Fruit fly (Drosophila melanogaster) whole organism, embryonic: ENCODE measurements around the gene CG42699.

Experiments used
- Atf6 ChIP-seq: fragments of 200-800 bp; sonication (Bioruptor generic); IDR thresholded peaks from 2 replicates; pipeline ENCODE4 v1.3.6; 2022; ENCODE audit warnings: missing biosample characterization, missing genetic modification characterization
- B-H2 ChIP-seq: fragments of 200-800 bp; sonication (Bioruptor generic); optimal IDR thresholded peaks from 2 replicates; lab custom pipeline; 2018; ENCODE audit warnings: missing biosample characterization, mild to moderate bottlenecking, missing genetic modification characterization
- Bdp1 ChIP-seq: fragments of 200-800 bp; sonication (Bioruptor generic); optimal IDR thresholded peaks from 3 replicates; lab custom pipeline; 2016; ENCODE audit warnings: missing biosample characterization, missing genetic modification characterization
- Bgb ChIP-seq: fragments of 200-800 bp; sonication (Bioruptor generic); IDR thresholded peaks from 2 replicates; pipeline ENCODE4 v1.3.6; 2022; ENCODE audit warnings: missing biosample characterization, missing genetic modification characterization; ENCODE audit not compliant: partially characterized antibody
- CG10147 ChIP-seq: fragments of 200-800 bp; sonication (Bioruptor generic); optimal IDR thresholded peaks from 2 replicates; lab custom pipeline; 2019; ENCODE audit warnings: missing biosample characterization, mild to moderate bottlenecking, missing genetic modification characterization, moderate library complexity
- CG1024 ChIP-seq: fragments of 200-800 bp; sonication (Bioruptor generic); IDR thresholded peaks from 2 replicates; pipeline ENCODE4 v1.3.6; 2022; ENCODE audit warnings: missing biosample characterization, missing genetic modification characterization
- CG10274 ChIP-seq: fragments of 200-800 bp; sonication (Bioruptor generic); optimal IDR thresholded peaks from 3 replicates; lab custom pipeline; 2017; ENCODE audit warnings: missing biosample characterization, mild to moderate bottlenecking, missing genetic modification characterization
- CG11398 ChIP-seq: fragments of 200-800 bp; sonication (Bioruptor generic); optimal IDR thresholded peaks from 2 replicates; lab custom pipeline; 2016; ENCODE audit warnings: missing biosample characterization, missing genetic modification characterization
- CG12942 ChIP-seq: fragments of 200-800 bp; sonication (Bioruptor generic); optimal IDR thresholded peaks from 3 replicates; lab custom pipeline; 2016; ENCODE audit warnings: missing biosample characterization, missing genetic modification characterization
- CG13775 ChIP-seq: fragments of 200-800 bp; sonication (Bioruptor generic); optimal IDR thresholded peaks from 3 replicates; lab custom pipeline; 2017; ENCODE audit warnings: missing biosample characterization, mild to moderate bottlenecking, missing genetic modification characterization
- CG15073 ChIP-seq: fragments of 200-800 bp; sonication (Bioruptor generic); optimal IDR thresholded peaks from 2 replicates; lab custom pipeline; 2016; ENCODE audit warnings: missing biosample characterization, missing genetic modification characterization
- CG16863 ChIP-seq: fragments of 200-800 bp; sonication (Bioruptor generic); optimal IDR thresholded peaks from 3 replicates; lab custom pipeline; 2016; ENCODE audit warnings: missing biosample characterization, missing genetic modification characterization
- CG17186 ChIP-seq: fragments of 200-800 bp; sonication (Bioruptor generic); optimal IDR thresholded peaks from 3 replicates; lab custom pipeline; 2017; ENCODE audit warnings: missing biosample characterization, missing genetic modification reagents, missing genetic modification characterization
- CG17912 ChIP-seq: fragments of 200-800 bp; sonication (Bioruptor generic); optimal IDR thresholded peaks from 2 replicates; lab custom pipeline; 2018; ENCODE audit warnings: missing biosample characterization, mild to moderate bottlenecking, missing genetic modification characterization
- CG3838 ChIP-seq: fragments of 200-800 bp; sonication (Bioruptor generic); optimal IDR thresholded peaks from 3 replicates; lab custom pipeline; 2016; ENCODE audit warnings: missing biosample characterization, missing genetic modification characterization
- CG6683 ChIP-seq: fragments of 200-800 bp; sonication (Bioruptor generic); optimal IDR thresholded peaks from 2 replicates; lab custom pipeline; 2017; ENCODE audit warnings: missing biosample characterization, mild to moderate bottlenecking, missing genetic modification characterization, missing genetic modification reagents
- CG6813 ChIP-seq: fragments of 200-800 bp; sonication (Bioruptor generic); optimal IDR thresholded peaks from 2 replicates; lab custom pipeline; 2017; ENCODE audit warnings: missing biosample characterization, missing genetic modification characterization, mild to moderate bottlenecking, moderate library complexity, missing genetic modification reagents
- CG8281 ChIP-seq: fragments of 200-800 bp; sonication (Bioruptor generic); optimal IDR thresholded peaks from 2 replicates; lab custom pipeline; 2018; ENCODE audit warnings: missing biosample characterization, mild to moderate bottlenecking, missing genetic modification characterization, moderate library complexity
- CG8359 ChIP-seq: fragments of 200-800 bp; sonication (Bioruptor generic); optimal IDR thresholded peaks from 2 replicates; lab custom pipeline; 2017; ENCODE audit warnings: missing biosample characterization, mild to moderate bottlenecking, missing genetic modification characterization, borderline replicate concordance
- CG9797 ChIP-seq: fragments of 200-800 bp; sonication (Bioruptor generic); optimal IDR thresholded peaks from 3 replicates; lab custom pipeline; 2018; ENCODE audit warnings: missing biosample characterization, mild to moderate bottlenecking, missing genetic modification characterization
- CG9876 ChIP-seq: fragments of 200-800 bp; sonication (Bioruptor generic); optimal IDR thresholded peaks from 2 replicates; lab custom pipeline; 2016; ENCODE audit warnings: missing biosample characterization, missing genetic modification characterization
- CTCF ChIP-seq: fragments of 200-800 bp; sonication (Bioruptor generic); optimal IDR thresholded peaks from 2 replicates; lab custom pipeline; 2017; ENCODE audit warnings: missing biosample characterization, mild to moderate bottlenecking, missing genetic modification characterization, moderate library complexity
- Dad ChIP-seq: fragments of 200-800 bp; sonication (Bioruptor generic); optimal IDR thresholded peaks from 3 replicates; lab custom pipeline; 2016; ENCODE audit warnings: missing biosample characterization, missing genetic modification characterization
- Deaf1 ChIP-seq: fragments of 200-800 bp; optimal IDR thresholded peaks from 3 replicates; lab custom pipeline; 2019; ENCODE audit warnings: missing biosample characterization, mild to moderate bottlenecking, missing genetic modification characterization, moderate library complexity
- Doc3 ChIP-seq: fragments of 200-800 bp; sonication (Bioruptor generic); IDR thresholded peaks from 3 replicates; pipeline ENCODE4 v1.3.6; 2022; ENCODE audit warnings: missing biosample characterization, missing genetic modification characterization; ENCODE audit not compliant: partially characterized antibody
- Gug ChIP-seq: fragments of 200-800 bp; sonication (Bioruptor generic); IDR thresholded peaks from 4 replicates; pipeline ENCODE4 v1.3.6; 2022; ENCODE audit warnings: missing biosample characterization, missing genetic modification characterization
- HmgD ChIP-seq: fragments of 200-800 bp; sonication (Bioruptor generic); optimal IDR thresholded peaks from 3 replicates; lab custom pipeline; 2016; ENCODE audit warnings: missing biosample characterization, missing genetic modification characterization
- Hmr ChIP-seq: fragments of 200-800 bp; sonication (Bioruptor generic); optimal IDR thresholded peaks from 3 replicates; lab custom pipeline; 2017; ENCODE audit warnings: mild to moderate bottlenecking, missing biosample characterization, missing genetic modification reagents, missing genetic modification characterization
- Myb ChIP-seq: fragments of 200-800 bp; sonication (Bioruptor generic); optimal IDR thresholded peaks from 2 replicates; lab custom pipeline; 2016; ENCODE audit warnings: missing biosample characterization, missing genetic modification characterization
- PHDP ChIP-seq: fragments of 200-800 bp; sonication (Bioruptor generic); optimal IDR thresholded peaks from 3 replicates; lab custom pipeline; 2018; ENCODE audit warnings: missing biosample characterization, mild to moderate bottlenecking, missing genetic modification characterization, moderate library complexity
- Ptx1 ChIP-seq: fragments of 200-800 bp; sonication (Bioruptor generic); IDR thresholded peaks from 2 replicates; pipeline ENCODE4 v1.3.6; 2022; ENCODE audit warnings: missing biosample characterization, missing genetic modification characterization
- Scr ChIP-seq: fragments of 200-800 bp; sonication (Bioruptor generic); IDR thresholded peaks from 2 replicates; pipeline ENCODE4 v1.3.6; 2022; ENCODE audit warnings: missing biosample characterization, missing genetic modification characterization; ENCODE audit not compliant: partially characterized antibody
- Sox100B ChIP-seq: fragments of 200-800 bp; sonication (Bioruptor generic); optimal IDR thresholded peaks from 3 replicates; lab custom pipeline; 2018; ENCODE audit warnings: missing biosample characterization, mild to moderate bottlenecking, missing genetic modification characterization
- Sry-β ChIP-seq: fragments of 200-800 bp; sonication (Bioruptor generic); optimal IDR thresholded peaks from 2 replicates; lab custom pipeline; 2018; ENCODE audit warnings: missing biosample characterization, mild to moderate bottlenecking, missing genetic modification characterization, moderate library complexity
- Stat92E ChIP-seq, 3 experiments: fragments of >200 bp in 2 of 3; fragments of 200-800 bp in 1 of 3; sonication (Bioruptor generic) in 1 of 3; optimal IDR thresholded peaks; 2 replicates each; lab custom pipeline; 2017 to 2019; ENCODE audit warnings: missing biosample characterization in 3 of 3, missing genetic modification characterization in 3 of 3, mild to moderate bottlenecking in 1 of 3, moderate library complexity in 1 of 3
- cad ChIP-seq: fragments of >200 bp; optimal IDR thresholded peaks from 2 replicates; lab custom pipeline; 2017; ENCODE audit warnings: missing biosample characterization, missing genetic modification characterization
- chif ChIP-seq, 2 experiments: fragments of 200-800 bp; sonication (Bioruptor generic); optimal IDR thresholded peaks; 3 replicates each; lab custom pipeline; 2016; ENCODE audit warnings: missing biosample characterization in 2 of 2, missing genetic modification characterization in 2 of 2
- croc ChIP-seq: fragments of 200-800 bp; sonication (Bioruptor generic); conservative IDR thresholded peaks from 3 replicates; pipeline ENCODE4 v1.3.6; 2022; ENCODE audit warnings: missing biosample characterization, missing genetic modification characterization
- ems ChIP-seq: fragments of 200-800 bp; sonication (Bioruptor generic); optimal IDR thresholded peaks from 3 replicates; lab custom pipeline; 2016; ENCODE audit warnings: missing biosample characterization, missing genetic modification characterization
- fd64A ChIP-seq: fragments of 200-800 bp; sonication (Bioruptor generic); optimal IDR thresholded peaks from 3 replicates; lab custom pipeline; 2018; ENCODE audit warnings: missing biosample characterization, mild to moderate bottlenecking, missing genetic modification characterization
- h ChIP-seq: fragments of >200 bp; optimal IDR thresholded peaks from 2 replicates; lab custom pipeline; 2017
- hth ChIP-seq: fragments of >200 bp; optimal IDR thresholded peaks from 2 replicates; lab custom pipeline; 2017; ENCODE audit warnings: inconsistent platforms
- kay ChIP-seq: fragments of 200-800 bp; sonication (Bioruptor generic); optimal IDR thresholded peaks from 2 replicates; lab custom pipeline; 2016; ENCODE audit warnings: missing biosample characterization, missing genetic modification characterization
- mam ChIP-seq: fragments of 200-800 bp; sonication (Bioruptor generic); optimal IDR thresholded peaks from 3 replicates; lab custom pipeline; 2016; ENCODE audit warnings: missing biosample characterization, missing genetic modification characterization
- ro ChIP-seq: fragments of 200-800 bp; sonication (Bioruptor generic); IDR thresholded peaks from 2 replicates; pipeline ENCODE4 v1.3.6; 2022; ENCODE audit warnings: missing biosample characterization, missing genetic modification characterization
- schlank ChIP-seq: fragments of 200-800 bp; sonication (Bioruptor generic); optimal IDR thresholded peaks from 2 replicates; lab custom pipeline; 2018; ENCODE audit warnings: missing biosample characterization, mild to moderate bottlenecking, missing genetic modification characterization
- sim ChIP-seq: fragments of 200-800 bp; sonication (Bioruptor generic); IDR thresholded peaks from 2 replicates; pipeline ENCODE4 v1.3.6; 2022; ENCODE audit warnings: missing biosample characterization, missing genetic modification characterization
- slbo ChIP-seq: fragments of 200-800 bp; sonication (Bioruptor generic); IDR thresholded peaks from 2 replicates; pipeline ENCODE4 v1.3.6; 2022; ENCODE audit warnings: missing biosample characterization, missing genetic modification characterization
- wek ChIP-seq: fragments of 200-800 bp; sonication (Bioruptor generic); optimal IDR thresholded peaks from 3 replicates; lab custom pipeline; 2018; ENCODE audit warnings: missing biosample characterization, mild to moderate bottlenecking, missing genetic modification characterization, moderate library complexity

Gene CG42699

dm6 chrX:5764001-5764892 lies at the start of gene CG42699, which contains the start of gene MAPk-Ak2 (continued):
- peak; percentile 88 for TF ChIP-seq Sox100B (GFP tag; lab: Kevin White, UChicago)
- TF ChIP-seq h (lab: Kevin White, UChicago) = no peak
- TF ChIP-seq CTCF (GFP tag; lab: Kevin White, UChicago) = peak; percentile 7
- TF ChIP-seq CG1024 (GFP tag; lab: Robert Waterston, UW) = peak; percentile 53; the same call in 1 of the 2 replicates
- peak; percentile 84 for TF ChIP-seq Myb (GFP tag; lab: Kevin White, UChicago)
- TF ChIP-seq CG8281 = peak; percentile 52
- TF ChIP-seq Bdp1 (GFP tag; lab: Kevin White, UChicago) = peak; percentile 71
- no peak for TF ChIP-seq hth
- TF ChIP-seq kay (GFP tag; lab: Kevin White, UChicago) = peak; percentile 80
- TF ChIP-seq slbo (GFP tag; lab: Robert Waterston, UW) = peak; percentile 51; the same call in 1 of the 2 replicates
- peak; percentile 65 for TF ChIP-seq CG9876 (GFP tag; lab: Kevin White, UChicago)
- peak; percentile 69; the same call in 1 of the 2 replicates for TF ChIP-seq sim
- peak; percentile 88 for TF ChIP-seq CG11398
- TF ChIP-seq B-H2 (GFP tag; lab: Kevin White, UChicago) = peak; percentile 87
- TF ChIP-seq CG9797 = peak; percentile 77
- peak; percentile 70 for TF ChIP-seq Dad
- TF ChIP-seq Stat92E (GFP tag; optimal IDR thresholded peaks at IDR 0.05; lab: Kevin White, UChicago) = peak in 1 of 3 experiments; percentile 82
- peak; percentile 72 for TF ChIP-seq Bgb (GFP tag; lab: Robert Waterston, UW)
- peak; percentile 78 for TF ChIP-seq CG16863 (GFP tag; lab: Kevin White, UChicago)
- peak; percentile 73 for TF ChIP-seq CG3838 (GFP tag; lab: Kevin White, UChicago)
- TF ChIP-seq CG13775 (GFP tag; lab: Kevin White, UChicago) = peak; percentile 47
- peak; percentile 88 for TF ChIP-seq wek (GFP tag; lab: Kevin White, UChicago)
- peak; percentile 68 to 69 for TF ChIP-seq chif (GFP tag; optimal IDR thresholded peaks at IDR 0.05; lab: Kevin White, UChicago)
- no peak for TF ChIP-seq ro (GFP tag; lab: Robert Waterston, UW)
- peak; percentile 79 for TF ChIP-seq PHDP (tag; lab: Kevin White, UChicago)
- TF ChIP-seq CG10147 (GFP tag; lab: Kevin White, UChicago) = no peak
- TF ChIP-seq CG10274 (GFP tag; lab: Kevin White, UChicago) = peak; percentile 18
- TF ChIP-seq CG15073 (GFP tag; lab: Kevin White, UChicago) = no peak
- TF ChIP-seq CG6683 (GFP tag; lab: Kevin White, UChicago) = peak; percentile 70
- TF ChIP-seq schlank (tag; lab: Kevin White, UChicago) = peak; percentile 83
- TF ChIP-seq mam (GFP tag; lab: Kevin White, UChicago) = peak; percentile 43
- TF ChIP-seq Doc3 (GFP tag; lab: Robert Waterston, UW) = peak; percentile 46; the same call in 1 of the 3 replicates
- TF ChIP-seq CG6813 (GFP tag; lab: Kevin White, UChicago) = peak; percentile 91
- TF ChIP-seq Ptx1 = peak; percentile 27; the same call in 1 of the 2 replicates
- peak; percentile 60 for TF ChIP-seq HmgD (GFP tag; lab: Kevin White, UChicago)
- peak; percentile 83 for TF ChIP-seq fd64A (GFP tag; lab: Kevin White, UChicago)
- TF ChIP-seq CG8359 = peak; percentile 13
- TF ChIP-seq Scr = peak; percentile 66
- peak; percentile 77 for TF ChIP-seq CG12942 (GFP tag; lab: Kevin White, UChicago)
- no peak for TF ChIP-seq cad (GFP tag; lab: Kevin White, UChicago)
- TF ChIP-seq CG17912 = peak; percentile 92
- no peak for TF ChIP-seq croc (GFP tag; lab: Robert Waterston, UW)
- TF ChIP-seq CG17186 (GFP tag; lab: Kevin White, UChicago) = peak; percentile 4
- no peak for TF ChIP-seq Gug (GFP tag; lab: Robert Waterston, UW)
- peak; percentile 21 for TF ChIP-seq Deaf1 (tag; lab: Kevin White, UChicago)
- peak; percentile 90 for TF ChIP-seq Hmr (GFP tag; lab: Kevin White, UChicago)
- TF ChIP-seq Sry-β (GFP tag; lab: Kevin White, UChicago) = peak; percentile 47
- TF ChIP-seq Atf6 (GFP tag; lab: Robert Waterston, UW) = peak; percentile 77
- TF ChIP-seq ems (GFP tag; lab: Kevin White, UChicago) = peak; percentile 73
